Worm (Caenorhabditis elegans) whole organism, mixed stage, embryonic: ENCODE measurements around the gene T26G10.4.
A peak's percentile ranks its signal among the peaks of the same experiment; 100 is the strongest.

Experiments used
- M03D4.4 ChIP-seq: sonication (generic microtip); optimal IDR thresholded peaks from 2 replicates; lab custom pipeline; 2017; ENCODE audit warnings: mild to moderate bottlenecking, missing genetic modification characterization, missing compliant biosample characterization
- bed-3 ChIP-seq: fragments of 200-800 bp; sonication (Bioruptor generic); optimal IDR thresholded peaks from 3 replicates; lab custom pipeline; 2018; ENCODE audit warnings: mild to moderate bottlenecking, missing genetic modification characterization, moderate library complexity, missing compliant biosample characterization
- blmp-1 ChIP-seq: fragments of 150-350 bp; optimal IDR thresholded peaks from 2 replicates; lab custom pipeline; 2014; ENCODE audit warnings: missing biosample characterization, missing genetic modification characterization
- ceh-43 ChIP-seq: fragments of 200-800 bp; sonication (Bioruptor generic); optimal IDR thresholded peaks from 2 replicates; lab custom pipeline; 2018; ENCODE audit warnings: mild to moderate bottlenecking, missing genetic modification characterization, moderate library complexity, missing compliant biosample characterization
- ceh-83 ChIP-seq: fragments of 200-800 bp; sonication (Bioruptor generic); optimal IDR thresholded peaks from 2 replicates; lab custom pipeline; 2018; ENCODE audit warnings: mild to moderate bottlenecking, missing genetic modification characterization, missing compliant biosample characterization
- ces-1 ChIP-seq: fragments of 150-350 bp; optimal IDR thresholded peaks from 2 replicates; lab custom pipeline; 2014; ENCODE audit warnings: missing biosample characterization, missing genetic modification reagents, missing genetic modification characterization
- cnd-1 ChIP-seq: fragments of 200-800 bp; sonication (Bioruptor generic); optimal IDR thresholded peaks from 2 replicates; lab custom pipeline; 2018; ENCODE audit warnings: mild to moderate bottlenecking, missing genetic modification characterization, missing compliant biosample characterization
- drap-1 ChIP-seq: fragments of 200-800 bp; sonication (Bioruptor generic); optimal IDR thresholded peaks from 3 replicates; lab custom pipeline; 2018; ENCODE audit warnings: mild to moderate bottlenecking, missing genetic modification characterization, missing compliant biosample characterization
- elt-3 ChIP-seq: fragments of 150-350 bp; optimal IDR thresholded peaks from 2 replicates; lab custom pipeline; 2014; ENCODE audit warnings: missing biosample characterization, missing genetic modification characterization
- flh-1 ChIP-seq: fragments of 200-800 bp; sonication (Bioruptor generic); optimal IDR thresholded peaks from 2 replicates; lab custom pipeline; 2018; ENCODE audit warnings: mild to moderate bottlenecking, missing genetic modification characterization, moderate library complexity, missing compliant biosample characterization
- ham-2 ChIP-seq: fragments of 200-800 bp; sonication (Bioruptor generic); optimal IDR thresholded peaks from 2 replicates; lab custom pipeline; 2018; ENCODE audit warnings: mild to moderate bottlenecking, missing genetic modification characterization, missing compliant biosample characterization
- lin-13 ChIP-seq: fragments of 150-350 bp; optimal IDR thresholded peaks from 2 replicates; lab custom pipeline; 2014; ENCODE audit warnings: missing biosample characterization, missing genetic modification characterization
- lin-32 ChIP-seq: fragments of 200-800 bp; sonication (Bioruptor generic); optimal IDR thresholded peaks from 2 replicates; lab custom pipeline; 2018; ENCODE audit warnings: mild to moderate bottlenecking, missing genetic modification characterization, missing compliant biosample characterization
- lsy-2 ChIP-seq: fragments of 150-350 bp; optimal IDR thresholded peaks from 2 replicates; lab custom pipeline; 2014; ENCODE audit warnings: missing biosample characterization, missing genetic modification characterization
- mab-5 ChIP-seq: fragments of 150-350 bp; optimal IDR thresholded peaks from 2 replicates; lab custom pipeline; 2014; ENCODE audit warnings: missing biosample characterization, missing genetic modification characterization
- mep-1 ChIP-seq: fragments of 150-350 bp; optimal IDR thresholded peaks from 2 replicates; lab custom pipeline; 2017; ENCODE audit warnings: missing biosample characterization, missing genetic modification reagents, missing genetic modification characterization, inconsistent platforms
- mls-2 ChIP-seq: sonication (generic microtip); optimal IDR thresholded peaks from 2 replicates; lab custom pipeline; 2016; ENCODE audit warnings: mild to moderate bottlenecking, missing genetic modification characterization, moderate library complexity, missing compliant biosample characterization
- nhr-12 ChIP-seq: fragments of 150-350 bp; optimal IDR thresholded peaks from 2 replicates; lab custom pipeline; 2014; ENCODE audit warnings: missing biosample characterization, missing genetic modification characterization
- nhr-237 ChIP-seq: fragments of 150-350 bp; optimal IDR thresholded peaks from 2 replicates; lab custom pipeline; 2014; ENCODE audit warnings: missing biosample characterization, missing genetic modification characterization
- nhr-76 ChIP-seq: sonication (generic microtip); optimal IDR thresholded peaks from 2 replicates; lab custom pipeline; 2017; ENCODE audit warnings: missing biosample characterization, missing genetic modification characterization
- pha-4 ChIP-seq: fragments of 150-350 bp; optimal IDR thresholded peaks from 2 replicates; lab custom pipeline; 2018; ENCODE audit warnings: missing biosample characterization, missing genetic modification reagents, missing genetic modification characterization
- sem-2 ChIP-seq: fragments of 200-800 bp; sonication (Bioruptor generic); optimal IDR thresholded peaks from 2 replicates; lab custom pipeline; 2018; ENCODE audit warnings: mild to moderate bottlenecking, missing genetic modification characterization, missing compliant biosample characterization
- snpc-4 ChIP-seq: fragments of 150-350 bp; optimal IDR thresholded peaks from 2 replicates; lab custom pipeline; 2014; ENCODE audit warnings: missing biosample characterization, missing genetic modification characterization
- tbx-8 ChIP-seq: fragments of 200-800 bp; sonication (Bioruptor generic); optimal IDR thresholded peaks from 2 replicates; lab custom pipeline; 2018; ENCODE audit warnings: mild to moderate bottlenecking, missing genetic modification characterization, moderate library complexity, missing compliant biosample characterization
- unc-120 ChIP-seq: sonication (generic microtip); optimal IDR thresholded peaks from 2 replicates; lab custom pipeline; 2017; ENCODE audit warnings: missing genetic modification characterization, missing compliant biosample characterization; ENCODE audit not compliant: poor library complexity, severe bottlenecking
- unc-39 ChIP-seq: fragments of 150-350 bp; optimal IDR thresholded peaks from 2 replicates; lab custom pipeline; 2014; ENCODE audit warnings: missing biosample characterization, missing genetic modification characterization
- unc-62 ChIP-seq: fragments of 150-350 bp; optimal IDR thresholded peaks from 2 replicates; lab custom pipeline; 2014; ENCODE audit warnings: missing biosample characterization, missing genetic modification reagents, missing genetic modification characterization

Gene T26G10.4

DNA sequence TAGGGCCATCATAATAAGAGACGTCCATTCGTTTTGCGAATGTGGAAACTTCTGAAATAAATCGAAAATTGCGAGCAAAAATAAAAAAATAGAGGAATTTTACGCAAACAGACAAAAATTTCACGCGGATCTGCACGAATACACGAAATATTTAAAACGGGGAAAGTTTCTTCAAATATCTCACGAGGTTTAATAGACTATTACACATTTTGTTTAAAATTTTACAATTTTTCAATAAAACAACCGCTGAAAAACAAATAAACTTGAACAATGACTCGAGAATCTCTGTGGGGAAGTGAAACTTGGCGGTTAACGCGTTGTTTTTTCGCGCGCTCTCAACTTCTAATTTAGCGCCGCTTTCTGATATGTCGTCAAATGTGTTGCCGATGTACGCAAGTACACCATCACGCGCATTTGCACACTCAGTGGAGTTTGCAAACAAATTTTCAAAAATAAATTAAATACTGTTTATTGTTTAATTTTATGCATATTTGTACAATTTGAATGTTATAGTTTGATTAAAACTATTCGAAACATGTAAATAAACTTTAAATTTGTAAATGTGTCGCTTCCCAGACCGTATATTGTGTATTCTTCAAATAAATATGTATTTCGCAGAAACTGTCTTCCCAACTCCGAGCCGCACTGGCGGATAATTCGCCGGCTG is 27.1 kb upstream of the T26G10.4 start, which contains the start of the genes gpr-2 and rgr-1:
TSS of gene gpr-2 (minus strand) at position 51 of the 667 bp plus-strand sequence.
TSS of gene rgr-1 (plus strand) at position 617 of the 667 bp plus-strand sequence.
- TF ChIP-seq ham-2 (GFP tag; lab: Kevin White, UChicago) (no peak), nhr-12 (no peak), unc-39 (no peak), drap-1 (GFP tag; lab: Kevin White, UChicago) (no peak), cnd-1 (tag; lab: Kevin White, UChicago) (no peak), lsy-2 (tag; lab: Kevin White, UChicago) (peak; percentile 20), pha-4 (tag; lab: Kevin White, UChicago) (peak; percentile 18), sem-2 (GFP tag; lab: Kevin White, UChicago) (no peak), ceh-43 (GFP tag; lab: Kevin White, UChicago) (no peak), ces-1 (GFP tag; lab: Kevin White, UChicago) (peak; percentile 45), mep-1 (tag; lab: Kevin White, UChicago) (peak; percentile 13)

DNA sequence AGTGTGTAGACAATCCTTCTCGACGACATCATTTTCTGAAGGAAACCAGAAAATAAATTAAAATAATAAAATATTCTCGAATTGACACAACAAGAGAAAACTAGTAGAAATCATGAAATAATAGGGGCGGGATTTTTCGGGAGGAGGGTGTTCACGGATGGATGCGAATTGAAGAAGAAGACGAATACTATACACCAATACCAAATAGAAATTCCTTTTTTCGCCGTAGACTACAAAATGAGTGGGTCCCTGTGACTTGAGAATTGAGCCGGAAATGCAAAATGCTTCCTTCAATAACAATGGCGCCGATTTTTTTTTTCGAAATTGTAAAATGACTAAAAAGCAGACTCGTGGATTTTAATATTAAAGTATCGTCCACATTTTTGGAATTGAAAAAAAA is 19.3 kb upstream of the T26G10.4 start, which contains the start of gene nlp-48:
TSS of gene nlp-48 (minus strand) at position 101 of the 400 bp plus-strand sequence.
- TF ChIP-seq M03D4.4 (tag; lab: Kevin White, UChicago) (no peak), pha-4 (tag; lab: Kevin White, UChicago) (no peak), cnd-1 (tag; lab: Kevin White, UChicago) (no peak), ham-2 (GFP tag; lab: Kevin White, UChicago) (no peak), unc-120 (tag; lab: Kevin White, UChicago) (no peak), sem-2 (GFP tag; lab: Kevin White, UChicago) (no peak), tbx-8 (no peak), lsy-2 (tag; lab: Kevin White, UChicago) (no peak), unc-62 (GFP tag; lab: Kevin White, UChicago) (no peak), lin-32 (GFP tag; lab: Kevin White, UChicago) (no peak), drap-1 (GFP tag; lab: Kevin White, UChicago) (no peak), nhr-237 (tag; lab: Kevin White, UChicago) (no peak), elt-3 (no peak), mls-2 (no peak), bed-3 (no peak), mep-1 (tag; lab: Kevin White, UChicago) (no peak)

DNA sequence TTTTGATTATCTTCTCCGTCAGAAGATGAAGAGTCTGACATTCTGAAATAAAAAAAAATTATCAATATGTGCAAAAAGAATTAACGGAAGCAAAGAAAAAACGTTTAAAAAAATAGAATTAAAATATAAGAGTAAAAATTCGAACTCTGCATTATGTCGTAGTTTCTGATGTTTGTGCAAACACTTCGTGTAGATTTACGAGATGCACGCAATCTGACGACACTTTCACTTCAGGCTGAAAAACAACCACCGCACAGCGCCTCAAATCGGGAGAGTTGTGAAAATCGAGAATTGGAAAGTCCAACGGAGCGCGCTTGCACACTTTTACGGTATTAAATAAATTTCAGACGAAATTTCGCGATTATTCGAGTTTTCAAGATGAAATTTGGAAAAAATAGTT is 13.7 kb upstream of the T26G10.4 start, which contains the start of gene T26G10.1:
TSS of gene T26G10.1 (minus strand) at position 42 of the 400 bp plus-strand sequence.
- TF ChIP-seq lsy-2 (tag; lab: Kevin White, UChicago): peak; percentile 64
- no peak for TF ChIP-seq nhr-76 (tag; lab: Kevin White, UChicago)
- no peak for TF ChIP-seq flh-1 (GFP tag; lab: Kevin White, UChicago)
- TF ChIP-seq ceh-43 (GFP tag; lab: Kevin White, UChicago): no peak
- TF ChIP-seq mep-1 (tag; lab: Kevin White, UChicago): peak; percentile 49
- TF ChIP-seq snpc-4 (tag; lab: Kevin White, UChicago): no peak
- peak; percentile 66 for TF ChIP-seq ces-1 (GFP tag; lab: Kevin White, UChicago)
- TF ChIP-seq lin-13: no peak
- peak; percentile 30 for TF ChIP-seq nhr-237 (tag; lab: Kevin White, UChicago)
- no peak for TF ChIP-seq ham-2 (GFP tag; lab: Kevin White, UChicago)
- peak; percentile 43 for TF ChIP-seq blmp-1 (tag; lab: Kevin White, UChicago)
- peak; percentile 35 for TF ChIP-seq pha-4 (tag; lab: Kevin White, UChicago)

DNA sequence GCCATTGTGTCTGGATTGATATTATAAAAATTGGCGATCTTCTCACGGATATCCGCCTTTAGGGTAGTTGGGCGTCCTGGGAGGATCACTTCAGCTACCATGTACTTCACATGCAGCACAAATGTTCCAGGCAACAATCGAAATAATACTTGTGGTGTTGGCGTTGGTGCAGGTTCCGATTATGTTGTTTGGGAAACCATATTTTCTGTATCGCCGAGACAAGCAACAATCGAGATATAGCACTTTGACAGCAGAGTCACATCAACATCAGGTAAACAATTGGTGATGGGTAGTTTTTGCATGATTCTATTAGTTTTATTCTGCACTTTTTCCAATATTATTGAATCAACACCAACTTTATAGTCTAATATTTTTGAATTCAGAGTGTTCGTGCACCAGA is 7.0 kb upstream of the T26G10.4 start, which contains the start of gene T26G10.3:
TSS of gene T26G10.3 (minus strand) at position 101 of the 400 bp plus-strand sequence.
- no peak for TF ChIP-seq mep-1 (tag; lab: Kevin White, UChicago)
- no peak for TF ChIP-seq mab-5
- TF ChIP-seq sem-2 (GFP tag; lab: Kevin White, UChicago): no peak
- TF ChIP-seq cnd-1 (tag; lab: Kevin White, UChicago): no peak
- no peak for TF ChIP-seq snpc-4 (tag; lab: Kevin White, UChicago)

DNA sequence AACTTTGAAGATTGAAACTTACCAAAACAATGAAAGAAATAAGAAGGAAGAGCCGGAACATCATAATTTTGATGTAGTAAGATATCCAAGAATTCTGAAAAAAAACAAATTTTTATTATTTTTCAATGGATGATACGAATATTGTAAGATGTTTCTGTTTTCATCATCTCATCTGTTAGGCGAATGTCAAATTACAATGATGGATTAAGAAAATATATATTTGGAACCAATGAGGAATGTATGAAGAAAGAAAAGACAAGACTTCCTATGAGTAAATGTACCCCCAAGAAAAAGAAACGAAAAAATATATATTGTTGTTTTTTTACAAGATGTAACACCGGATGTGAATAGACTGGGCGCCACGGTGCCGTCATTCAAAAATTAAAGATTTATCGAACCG is 6.0 kb downstream of the T26G10.4 start, which contains the start of gene T26G10.5:
TSS of gene T26G10.5 (minus strand) at position 101 of the 400 bp plus-strand sequence.
- no peak for TF ChIP-seq ceh-83 (GFP tag; lab: Kevin White, UChicago)
- no peak for TF ChIP-seq M03D4.4 (tag; lab: Kevin White, UChicago)
